Fruit fly (Drosophila melanogaster): ENCODE data around the gene CG14621.

- TF ChIP-seq CG5204 (GFP tag; optimal IDR thresholded peaks at IDR 0.05): no peak
- no peak for TF ChIP-seq pad (GFP tag; optimal IDR thresholded peaks at IDR 0.05)
- TF ChIP-seq kay (GFP tag; ENCODE audit: borderline replicate concordance): no peak
- no peak for TF ChIP-seq Mnt (GFP tag; optimal IDR thresholded peaks at IDR 0.05)
- no peak for TF ChIP-seq Clk (GFP tag; optimal IDR thresholded peaks at IDR 0.05)
- TF ChIP-seq CG7045 (GFP tag; optimal IDR thresholded peaks at IDR 0.05): no peak
- TF ChIP-seq CG11617 (GFP tag; optimal IDR thresholded peaks at IDR 0.05): no peak
- TF ChIP-seq CG7101 (tag; optimal IDR thresholded peaks at IDR 0.05): no peak
Observed at dm6 chrX:22490584-22490983, 46.6 kb downstream of the CG14621 start.

Measured in whole organism, adult.